Fruit fly (Drosophila melanogaster) whole organism, pupa: ENCODE measurements around the gene CG5731.

Experiments
- CG15710 ChIP-seq: fragments of 200-800 bp; sonication (Bioruptor generic); optimal IDR thresholded peaks from 2 replicates; lab custom pipeline; 2018; ENCODE audit warnings: missing biosample characterization, mild to moderate bottlenecking, missing genetic modification characterization, moderate library complexity
- CG32121 ChIP-seq: fragments of 200-800 bp; sonication (Bioruptor generic); IDR thresholded peaks from 2 replicates; pipeline ENCODE4 v1.3.6; 2022; ENCODE audit warnings: missing biosample characterization, missing genetic modification characterization
- CG8159 ChIP-seq: fragments of 200-800 bp; sonication (Bioruptor generic); optimal IDR thresholded peaks from 3 replicates; lab custom pipeline; 2018; ENCODE audit warnings: missing biosample characterization, mild to moderate bottlenecking, missing genetic modification characterization, moderate library complexity
- EcR ChIP-seq: fragments of 200-800 bp; sonication (Bioruptor generic); optimal IDR thresholded peaks from 3 replicates; lab custom pipeline; 2019; ENCODE audit warnings: missing biosample characterization, missing genetic modification characterization, mild to moderate bottlenecking, moderate library complexity, missing genetic modification reagents
- Pif1A ChIP-seq: fragments of 200-800 bp; sonication (Bioruptor generic); optimal IDR thresholded peaks from 3 replicates; lab custom pipeline; 2016; ENCODE audit warnings: missing biosample characterization, missing genetic modification characterization
- Pif1B ChIP-seq: fragments of 200-800 bp; sonication (Bioruptor generic); optimal IDR thresholded peaks from 3 replicates; lab custom pipeline; 2016; ENCODE audit warnings: missing biosample characterization, missing genetic modification characterization
- rn ChIP-seq: fragments of 200-800 bp; sonication (Bioruptor generic); IDR thresholded peaks from 2 replicates; pipeline ENCODE4 v1.3.6; 2022; ENCODE audit warnings: missing biosample characterization, missing genetic modification characterization

DNA sequence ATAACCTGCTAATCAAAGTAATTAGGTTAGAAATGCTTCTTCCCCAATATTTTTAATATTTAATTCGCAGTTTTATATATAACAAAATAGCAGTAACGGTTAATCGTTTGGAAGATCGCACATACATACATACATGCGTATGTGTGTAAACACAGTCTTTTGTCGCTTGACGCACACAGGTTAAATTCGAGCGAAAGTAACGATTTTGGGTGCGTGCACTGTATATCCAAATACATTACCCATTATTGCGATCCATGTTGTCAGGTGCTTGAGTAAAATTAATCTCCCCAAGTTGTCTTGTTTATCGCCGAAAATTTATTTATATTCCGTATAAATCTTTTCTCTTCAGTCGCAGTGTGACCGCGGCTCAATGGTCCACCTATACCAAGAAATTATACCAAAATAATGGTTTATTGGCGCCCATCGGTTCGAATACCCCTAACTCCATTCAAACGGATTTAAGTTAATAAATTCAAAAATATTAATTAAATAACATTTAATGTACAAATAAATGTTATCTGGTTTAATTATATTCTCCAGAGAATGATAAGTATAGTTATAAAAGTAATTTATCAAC is 5.5 kb downstream of the CG5731 start, which contains the start of gene CG34159:
- TF ChIP-seq EcR (GFP tag; lab: Kevin White, UChicago) (no peak), CG8159 (tag; lab: Kevin White, UChicago) (no peak), rn (GFP tag; lab: Robert Waterston, UW) (no peak), Pif1B (no peak), CG32121 (no peak), Pif1A (GFP tag; lab: Kevin White, UChicago) (no peak), CG15710 (tag; lab: Kevin White, UChicago) (no peak)
